Fruit fly (Drosophila melanogaster) whole organism, pupa: ENCODE results near the gene CG10208.

Source experiments
- CG12605 ChIP-seq: fragments of 200-800 bp; sonication (Bioruptor generic); IDR thresholded peaks from 2 replicates; pipeline ENCODE4 v1.3.6; 2022; ENCODE audit warnings: missing biosample characterization, missing genetic modification characterization
- CG13204 ChIP-seq: fragments of 200-800 bp; sonication (Bioruptor generic); optimal IDR thresholded peaks from 2 replicates; lab custom pipeline; 2018; ENCODE audit warnings: missing biosample characterization, mild to moderate bottlenecking, missing genetic modification characterization, moderate library complexity
- CG34367 ChIP-seq: fragments of 200-800 bp; sonication (Bioruptor generic); optimal IDR thresholded peaks from 2 replicates; lab custom pipeline; 2018; ENCODE audit warnings: missing biosample characterization, mild to moderate bottlenecking, missing genetic modification characterization
- D1 ChIP-seq: fragments of 200-800 bp; sonication (Bioruptor generic); optimal IDR thresholded peaks from 2 replicates; lab custom pipeline; 2018; ENCODE audit warnings: missing biosample characterization, mild to moderate bottlenecking, missing genetic modification characterization, moderate library complexity
- EcR ChIP-seq: fragments of 200-800 bp; sonication (Bioruptor generic); optimal IDR thresholded peaks from 3 replicates; lab custom pipeline; 2019; ENCODE audit warnings: missing biosample characterization, missing genetic modification characterization, mild to moderate bottlenecking, moderate library complexity, missing genetic modification reagents
- Pif1A ChIP-seq: fragments of 200-800 bp; sonication (Bioruptor generic); optimal IDR thresholded peaks from 3 replicates; lab custom pipeline; 2016; ENCODE audit warnings: missing biosample characterization, missing genetic modification characterization
- Snoo ChIP-seq: fragments of 200-800 bp; sonication (Bioruptor generic); optimal IDR thresholded peaks from 3 replicates; lab custom pipeline; 2017; ENCODE audit warnings: missing biosample characterization, mild to moderate bottlenecking, missing genetic modification characterization, inconsistent platforms
- rn ChIP-seq: fragments of 200-800 bp; sonication (Bioruptor generic); IDR thresholded peaks from 2 replicates; pipeline ENCODE4 v1.3.6; 2022; ENCODE audit warnings: missing biosample characterization, missing genetic modification characterization

- TF ChIP-seq CG34367 (tag; lab: Kevin White, UChicago) (peak; percentile 97), CG13204 (GFP tag; lab: Kevin White, UChicago) (peak; percentile 95), D1 (tag; lab: Kevin White, UChicago) (no peak), CG12605 (GFP tag; lab: Robert Waterston, UW) (peak; percentile 88), rn (GFP tag; lab: Robert Waterston, UW) (peak; percentile 92), Pif1A (GFP tag; lab: Kevin White, UChicago) (peak; percentile 99), Snoo (tag; lab: Kevin White, UChicago) (peak; percentile 98), EcR (GFP tag; lab: Kevin White, UChicago) (peak; percentile 47)
Observed at dm6 chr3R:23757912-23758607, 15.9 kb downstream of the CG10208 start, which contains the start of the genes PTPMT1 and Hrd3.
